Worm (Caenorhabditis elegans): ENCODE data around the gene ddx-15.

Gene ddx-15

DNA sequence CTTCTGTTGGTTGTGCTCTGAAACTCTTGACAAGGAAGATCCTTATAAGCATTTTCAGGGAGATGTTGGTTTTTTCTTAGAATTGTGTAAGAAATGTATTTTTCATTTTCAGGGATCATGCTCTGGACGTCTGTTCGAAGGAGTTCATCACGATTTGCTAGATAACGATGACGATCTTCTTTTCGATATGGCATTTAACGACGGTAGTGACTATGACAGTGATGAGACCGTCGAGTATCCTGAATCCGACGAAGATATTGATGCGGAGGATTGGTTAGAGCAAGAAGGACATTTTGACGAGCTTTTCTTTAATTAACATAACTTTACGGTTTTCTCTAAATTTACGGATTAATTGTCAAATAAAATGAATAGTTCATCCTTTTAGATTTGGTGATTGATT, 2.8 kb downstream of the ddx-15 start (continued):
- TF ChIP-seq cebp-1 (GFP tag; IDR thresholded peaks at IDR 0.05) (no peak), cebp-1 (tag; optimal IDR thresholded peaks at IDR 0.05) (peak; percentile 29), ztf-25 (GFP tag; IDR thresholded peaks at IDR 0.05) (no peak), Y53F4B.3 (GFP tag; IDR thresholded peaks at IDR 0.05) (no peak), ZK185.1 (tag; optimal IDR thresholded peaks at IDR 0.05; ENCODE audit: poor library complexity, severe bottlenecking) (peak; percentile 9), hlh-12 (tag; optimal IDR thresholded peaks at IDR 0.05) (no peak), rec-8 (tag; optimal IDR thresholded peaks at IDR 0.05) (no peak), madf-3 (GFP tag; IDR thresholded peaks at IDR 0.05) (0 out of 2 replicates have a peak, but pooled peaks have one; percentile 32), Y79H2A.3 (GFP tag; conservative IDR thresholded peaks at IDR 0.05) (0 out of 2 replicates have a peak, but pooled peaks have one; percentile 59), D2030.7 (GFP tag; IDR thresholded peaks at IDR 0.05) (peak; percentile 43; the same call in 1 of the 2 replicates), repo-1 (tag; optimal IDR thresholded peaks at IDR 0.05) (peak; percentile 74), attf-6 (GFP tag; IDR thresholded peaks at IDR 0.05) (peak; percentile 61; the same call in 1 of the 2 replicates), C17E4.6 (GFP tag; IDR thresholded peaks at IDR 0.05) (0 out of 2 replicates have a peak, but pooled peaks have one; percentile 31), snpc-3.4 (tag; optimal IDR thresholded peaks at IDR 0.05) (peak; percentile 63), somi-1 (GFP tag; optimal IDR thresholded peaks at IDR 0.05) (no peak), madf-6 (GFP tag; IDR thresholded peaks at IDR 0.05) (peak; percentile 52), C06A6.2 (GFP tag; conservative IDR thresholded peaks at IDR 0.05) (no peak)

DNA sequence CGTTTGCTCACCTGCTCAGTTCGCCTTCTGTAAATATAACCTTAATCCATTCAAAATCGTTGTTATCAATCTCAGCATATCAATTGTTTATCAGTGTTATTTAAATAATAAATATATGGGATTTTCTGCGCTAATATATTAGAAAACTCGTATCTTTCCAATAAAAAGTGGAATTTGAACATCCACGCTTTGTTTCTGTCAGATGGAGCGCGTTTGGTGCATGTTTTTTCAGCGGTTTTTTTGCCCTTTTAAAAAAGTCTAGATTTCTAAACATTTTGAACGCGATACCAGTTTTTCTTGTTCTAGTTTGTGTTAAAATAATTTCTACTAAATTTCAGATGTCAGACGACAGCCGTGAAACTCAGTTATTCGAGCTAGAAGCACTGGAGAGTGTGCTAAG, 4.6 kb downstream of the ddx-15 start, which contains the start of gene F56D2.2:
TSS of gene F56D2.2 (plus strand) at position 339 of the 400 bp plus-strand sequence.
- no peak for TF ChIP-seq athp-1 (tag; optimal IDR thresholded peaks at IDR 0.05)
- TF ChIP-seq let-526 (GFP tag; IDR thresholded peaks at IDR 0.05) = no peak
- no peak for TF ChIP-seq repo-1 (tag; optimal IDR thresholded peaks at IDR 0.05)
- TF ChIP-seq efl-1 (GFP tag; optimal IDR thresholded peaks at IDR 0.05) = peak; percentile 45
- TF ChIP-seq lin-35 (GFP tag; optimal IDR thresholded peaks at IDR 0.05) = peak in 1 of 3 experiments; percentile 9

DNA sequence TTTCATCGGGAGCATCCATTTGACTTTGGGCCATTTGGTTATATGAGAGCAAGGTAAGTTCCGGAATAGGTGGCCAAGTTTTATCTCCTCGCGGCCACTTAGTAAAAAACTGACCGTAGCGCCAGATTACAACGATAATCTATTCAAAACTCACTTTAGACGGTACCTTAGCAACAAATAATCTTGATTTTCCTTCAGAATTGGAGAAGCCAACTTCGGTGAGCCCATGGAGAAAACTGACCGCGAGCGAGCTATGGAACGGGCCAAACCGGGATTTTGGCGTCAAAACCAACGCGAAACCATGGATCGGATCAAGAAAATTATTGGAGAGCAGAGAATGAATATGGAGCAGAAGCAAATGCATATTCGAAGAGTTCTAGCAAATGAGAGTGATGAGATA, 5.8 kb downstream of the ddx-15 start:
- TF ChIP-seq F37B4.10 (GFP tag; IDR thresholded peaks at IDR 0.05) (0 out of 2 replicates have a peak, but pooled peaks have one; percentile 67), F10E7.11 (tag; optimal IDR thresholded peaks at IDR 0.05) (no peak), D2030.7 (GFP tag; IDR thresholded peaks at IDR 0.05) (no peak)

DNA sequence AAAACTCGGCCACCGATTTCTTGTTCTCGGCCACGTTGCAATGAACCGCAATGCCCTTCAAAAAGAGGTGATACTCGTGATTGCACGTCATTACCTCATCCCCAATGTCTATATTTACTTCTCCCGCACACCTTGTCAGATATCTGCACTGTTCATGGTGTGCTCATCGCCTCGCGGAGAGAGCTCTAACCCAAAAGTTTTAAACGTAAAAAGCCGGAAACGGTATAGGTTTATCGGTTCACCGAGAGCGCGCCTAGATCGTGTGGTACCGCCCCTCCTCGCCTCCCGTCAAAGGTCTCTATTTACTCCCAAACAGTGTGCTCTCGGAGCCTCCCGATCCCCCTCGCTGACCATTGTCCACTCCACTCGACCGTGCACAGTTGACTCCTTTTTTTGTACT, 6.9 kb downstream of the ddx-15 start, which contains the start of gene F56D2.3:
TSS of gene F56D2.3 (plus strand) at position 301 of the 400 bp plus-strand sequence.
- TF ChIP-seq F52B5.7 (tag; optimal IDR thresholded peaks at IDR 0.05) (no peak), ccch-3 (GFP tag; optimal IDR thresholded peaks at IDR 0.05) (no peak), zfh-2 (GFP tag; conservative IDR thresholded peaks at IDR 0.05) (peak; percentile 35; the same call in 1 of the 2 replicates), ceh-58 (GFP tag; IDR thresholded peaks at IDR 0.05) (0 out of 2 replicates have a peak, but pooled peaks have one; percentile 9)

DNA sequence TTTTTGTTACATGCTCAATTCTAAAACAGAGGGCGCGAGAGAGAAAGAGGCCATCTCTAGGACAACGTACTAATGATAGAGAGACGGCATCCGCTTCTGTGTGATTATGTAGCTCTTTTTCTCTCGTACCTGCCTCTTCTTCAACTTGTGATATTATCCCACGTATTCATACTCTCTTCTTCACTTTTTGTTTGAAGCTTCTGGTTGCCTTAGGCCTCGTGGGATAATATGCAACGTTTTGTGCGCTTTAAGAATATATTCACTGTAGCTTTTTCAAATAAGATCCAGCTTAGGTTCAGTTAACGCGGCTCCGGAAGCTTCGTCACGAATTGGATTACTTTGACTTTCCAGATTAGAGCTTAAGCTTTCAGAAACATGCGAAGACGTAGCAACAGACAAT, 8.8 kb downstream of the ddx-15 start, which contains the start of the genes F56D2.8 and uev-2:
TSS of gene F56D2.8 (minus strand) at position 101 of the 400 bp plus-strand sequence.
TSS of gene uev-2 (plus strand) at position 360 of the 400 bp plus-strand sequence.
- no peak for TF ChIP-seq nfya-2 (GFP tag; IDR thresholded peaks at IDR 0.05)

DNA sequence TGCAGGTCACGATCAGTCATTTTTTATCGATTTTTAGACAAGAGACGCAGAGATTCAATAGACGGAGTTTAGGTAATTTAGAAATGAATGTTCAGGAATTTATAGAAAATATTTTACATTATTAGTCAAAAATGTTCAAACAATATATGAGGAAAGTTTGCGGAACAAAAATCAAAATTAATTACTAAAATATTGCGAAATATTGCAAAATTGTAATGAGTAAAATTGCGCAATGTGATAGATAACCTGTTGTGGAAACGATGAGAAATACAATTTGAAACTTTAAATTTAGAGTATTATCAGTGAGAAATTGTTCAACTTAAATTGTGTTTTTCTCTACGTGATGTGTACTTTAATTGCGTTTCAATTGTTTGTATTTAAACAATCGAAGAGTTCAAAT, 10.5 kb downstream of the ddx-15 start, which contains the start of gene F56D2.5:
TSS of gene F56D2.5 (minus strand) at position 371 of the 400 bp plus-strand sequence.
- no peak for TF ChIP-seq ztf-25 (GFP tag; IDR thresholded peaks at IDR 0.05)
- no peak for TF ChIP-seq mes-4 (tag; optimal IDR thresholded peaks at IDR 0.05)
- no peak for TF ChIP-seq tbx-9 (tag; optimal IDR thresholded peaks at IDR 0.05; ENCODE audit: borderline replicate concordance)
- peak; percentile 93 for TF ChIP-seq cebp-1 (GFP tag; IDR thresholded peaks at IDR 0.05)
- peak; percentile 97 for TF ChIP-seq cebp-1 (tag; optimal IDR thresholded peaks at IDR 0.05)
- TF ChIP-seq lag-1 (GFP tag; IDR thresholded peaks at IDR 0.05) = no peak
- TF ChIP-seq sdz-38 (tag; optimal IDR thresholded peaks at IDR 0.05) = no peak
- no peak for TF ChIP-seq hmg-20 (GFP tag; IDR thresholded peaks at IDR 0.05)

All from whole organism, young adult.